Worm (Caenorhabditis elegans): ENCODE results near the gene haf-8.

ce11 chrIV:14658927-14659326 is 40.8 kb downstream of the haf-8 start:
- TF ChIP-seq lsy-2 (tag; optimal IDR thresholded peaks at IDR 0.05) (no peak), blmp-1 (tag; optimal IDR thresholded peaks at IDR 0.05) (no peak), drap-1 (GFP tag; optimal IDR thresholded peaks at IDR 0.05) (no peak), snpc-4 (tag; optimal IDR thresholded peaks at IDR 0.05) (no peak), nhr-2 (tag; optimal IDR thresholded peaks at IDR 0.05) (no peak)
